Fruit fly (Drosophila melanogaster) whole organism, embryonic: ENCODE measurements around the gene CIA30.

ENCODE experiments used
- CG10209 ChIP-seq: fragments of 200-800 bp; sonication (Bioruptor generic); optimal IDR thresholded peaks from 3 replicates; lab custom pipeline; 2017; ENCODE audit warnings: missing biosample characterization, mild to moderate bottlenecking, missing genetic modification characterization, missing genetic modification reagents
- CG11093 ChIP-seq: fragments of 200-800 bp; sonication (Bioruptor generic); IDR thresholded peaks from 3 replicates; pipeline ENCODE4 v1.3.6; 2022; ENCODE audit warnings: missing biosample characterization, missing genetic modification characterization
- CG11456 ChIP-seq: fragments of 200-800 bp; sonication (Bioruptor generic); IDR thresholded peaks from 3 replicates; pipeline ENCODE4 v1.3.6; 2022; ENCODE audit warnings: missing biosample characterization, missing genetic modification characterization
- CG11504 ChIP-seq: fragments of 200-800 bp; sonication (Bioruptor generic); optimal IDR thresholded peaks from 3 replicates; lab custom pipeline; 2019; ENCODE audit warnings: missing biosample characterization, mild to moderate bottlenecking, missing genetic modification characterization, moderate library complexity
- CG11696 ChIP-seq: fragments of 200-800 bp; sonication (Bioruptor generic); IDR thresholded peaks from 2 replicates; pipeline ENCODE4 v1.3.6; 2022; ENCODE audit warnings: missing biosample characterization, missing genetic modification characterization
- CG12155 ChIP-seq: fragments of 200-800 bp; sonication (Bioruptor generic); optimal IDR thresholded peaks from 3 replicates; lab custom pipeline; 2016; ENCODE audit warnings: missing biosample characterization, missing genetic modification characterization
- CG13296 ChIP-seq: fragments of 200-800 bp; sonication (Bioruptor generic); optimal IDR thresholded peaks from 3 replicates; lab custom pipeline; 2018; ENCODE audit warnings: missing biosample characterization, mild to moderate bottlenecking, missing genetic modification characterization
- CG13894 ChIP-seq: fragments of 200-800 bp; sonication (Bioruptor generic); optimal IDR thresholded peaks from 3 replicates; lab custom pipeline; 2018; ENCODE audit warnings: missing biosample characterization, mild to moderate bottlenecking, missing genetic modification characterization, moderate library complexity
- CG14965 ChIP-seq: fragments of 200-800 bp; sonication (Bioruptor generic); optimal IDR thresholded peaks from 2 replicates; lab custom pipeline; 2016; ENCODE audit warnings: missing biosample characterization, missing genetic modification characterization, borderline replicate concordance
- CG17359 ChIP-seq: fragments of 200-800 bp; sonication (Bioruptor generic); optimal IDR thresholded peaks from 3 replicates; lab custom pipeline; 2018; ENCODE audit warnings: missing biosample characterization, mild to moderate bottlenecking, missing genetic modification characterization, moderate library complexity
- CG1832 ChIP-seq: fragments of 200-800 bp; sonication (Bioruptor generic); optimal IDR thresholded peaks from 2 replicates; lab custom pipeline; 2017; ENCODE audit warnings: missing biosample characterization, mild to moderate bottlenecking, missing genetic modification characterization, inconsistent platforms
- CG3995 ChIP-seq: fragments of 200-800 bp; sonication (Bioruptor generic); optimal IDR thresholded peaks from 3 replicates; lab custom pipeline; 2016; ENCODE audit warnings: missing biosample characterization, missing genetic modification characterization
- CG4360 ChIP-seq: fragments of 200-800 bp; sonication (Bioruptor generic); IDR thresholded peaks from 2 replicates; pipeline ENCODE4 v1.3.6; 2022; ENCODE audit warnings: missing biosample characterization, missing genetic modification characterization
- CG4854 ChIP-seq: fragments of 200-800 bp; sonication (Bioruptor generic); optimal IDR thresholded peaks from 2 replicates; lab custom pipeline; 2016; ENCODE audit warnings: missing biosample characterization, missing genetic modification characterization, inconsistent platforms
- CG6272 ChIP-seq: fragments of 200-800 bp; sonication (Bioruptor generic); IDR thresholded peaks from 2 replicates; pipeline ENCODE4 v1.3.6; 2022; ENCODE audit warnings: missing biosample characterization, missing genetic modification characterization
- CG7839 ChIP-seq: fragments of 200-800 bp; sonication (Bioruptor generic); optimal IDR thresholded peaks from 3 replicates; lab custom pipeline; 2018; ENCODE audit warnings: missing biosample characterization, mild to moderate bottlenecking, missing genetic modification characterization, moderate library complexity
- CG8359 ChIP-seq: fragments of 200-800 bp; sonication (Bioruptor generic); optimal IDR thresholded peaks from 2 replicates; lab custom pipeline; 2017; ENCODE audit warnings: missing biosample characterization, mild to moderate bottlenecking, missing genetic modification characterization, borderline replicate concordance
- CG8388 ChIP-seq: fragments of 200-800 bp; sonication (Bioruptor generic); optimal IDR thresholded peaks from 2 replicates; lab custom pipeline; 2019; ENCODE audit warnings: missing biosample characterization, mild to moderate bottlenecking, missing genetic modification characterization, moderate library complexity
- CrebB ChIP-seq: fragments of 200-800 bp; sonication (Bioruptor generic); optimal IDR thresholded peaks from 3 replicates; lab custom pipeline; 2018; ENCODE audit warnings: missing biosample characterization, mild to moderate bottlenecking, missing genetic modification characterization
- Fer3 ChIP-seq: fragments of 200-800 bp; sonication (Bioruptor generic); optimal IDR thresholded peaks from 2 replicates; lab custom pipeline; 2018; ENCODE audit warnings: missing biosample characterization, mild to moderate bottlenecking, missing genetic modification characterization, moderate library complexity
- HLH4C ChIP-seq: fragments of 200-800 bp; sonication (Bioruptor generic); IDR thresholded peaks from 3 replicates; pipeline ENCODE4 v1.3.6; 2022; ENCODE audit warnings: missing biosample characterization, missing genetic modification characterization; ENCODE audit not compliant: partially characterized antibody
- HLHmδ ChIP-seq: fragments of 200-800 bp; sonication (Bioruptor generic); optimal IDR thresholded peaks from 2 replicates; lab custom pipeline; 2018; ENCODE audit warnings: missing biosample characterization, mild to moderate bottlenecking, missing genetic modification characterization, moderate library complexity
- MBD-R2 ChIP-seq: fragments of 200-800 bp; sonication (Bioruptor generic); IDR thresholded peaks from 2 replicates; pipeline ENCODE4 v1.3.6; 2022; ENCODE audit warnings: missing biosample characterization, missing genetic modification characterization
- Mrtf ChIP-seq: fragments of 200-800 bp; sonication (Bioruptor generic); IDR thresholded peaks from 3 replicates; pipeline ENCODE4 v1.3.6; 2022; ENCODE audit warnings: missing biosample characterization, missing genetic modification characterization
- NC2β ChIP-seq: fragments of 200-800 bp; sonication (Bioruptor generic); optimal IDR thresholded peaks from 2 replicates; lab custom pipeline; 2016; ENCODE audit warnings: missing biosample characterization, missing genetic modification characterization
- Rfx ChIP-seq: fragments of 200-800 bp; sonication (Bioruptor generic); IDR thresholded peaks from 2 replicates; pipeline ENCODE4 v1.3.6; 2022; ENCODE audit warnings: missing biosample characterization, missing genetic modification characterization
- Spps ChIP-seq: fragments of 200-800 bp; sonication (Bioruptor generic); optimal IDR thresholded peaks from 2 replicates; lab custom pipeline; 2018; ENCODE audit warnings: missing biosample characterization, mild to moderate bottlenecking, missing genetic modification characterization
- TFAM ChIP-seq: fragments of 200-800 bp; sonication (Bioruptor generic); optimal IDR thresholded peaks from 2 replicates; lab custom pipeline; 2017; ENCODE audit warnings: missing biosample characterization, missing genetic modification characterization, inconsistent platforms
- cg ChIP-seq: fragments of 200-800 bp; sonication (Bioruptor generic); optimal IDR thresholded peaks from 3 replicates; lab custom pipeline; 2019; ENCODE audit warnings: missing biosample characterization, mild to moderate bottlenecking, missing genetic modification characterization, moderate library complexity
- dmrt99B ChIP-seq: fragments of 200-800 bp; sonication (Bioruptor generic); optimal IDR thresholded peaks from 2 replicates; lab custom pipeline; 2018; ENCODE audit warnings: missing biosample characterization, mild to moderate bottlenecking, missing genetic modification characterization, moderate library complexity
- emc ChIP-seq: fragments of 200-800 bp; sonication (Bioruptor generic); optimal IDR thresholded peaks from 2 replicates; lab custom pipeline; 2016; ENCODE audit warnings: missing biosample characterization, missing genetic modification characterization
- fd3F ChIP-seq: fragments of 200-800 bp; sonication (Bioruptor generic); optimal IDR thresholded peaks from 2 replicates; lab custom pipeline; 2018; ENCODE audit warnings: missing biosample characterization, mild to moderate bottlenecking, missing genetic modification characterization, moderate library complexity
- fd64A ChIP-seq: fragments of 200-800 bp; sonication (Bioruptor generic); optimal IDR thresholded peaks from 3 replicates; lab custom pipeline; 2018; ENCODE audit warnings: missing biosample characterization, mild to moderate bottlenecking, missing genetic modification characterization
- gsb-n ChIP-seq: fragments of 200-800 bp; sonication (Bioruptor generic); optimal IDR thresholded peaks from 3 replicates; lab custom pipeline; 2018; ENCODE audit warnings: missing biosample characterization, mild to moderate bottlenecking, missing genetic modification characterization
- hb ChIP-seq: fragments of 200-800 bp; sonication (Bioruptor generic); IDR thresholded peaks from 3 replicates; pipeline ENCODE4 v1.3.6; 2022; ENCODE audit warnings: missing biosample characterization, missing genetic modification characterization; ENCODE audit not compliant: partially characterized antibody
- maf-S ChIP-seq: fragments of 200-800 bp; sonication (Bioruptor generic); optimal IDR thresholded peaks from 2 replicates; lab custom pipeline; 2016; ENCODE audit warnings: missing biosample characterization, missing genetic modification characterization
- mirr ChIP-seq: fragments of 200-800 bp; sonication (Bioruptor generic); optimal IDR thresholded peaks from 3 replicates; lab custom pipeline; 2018; ENCODE audit warnings: missing biosample characterization, mild to moderate bottlenecking, missing genetic modification characterization
- nerfin-1 ChIP-seq: fragments of 200-800 bp; sonication (Bioruptor generic); optimal IDR thresholded peaks from 3 replicates; lab custom pipeline; 2019; ENCODE audit warnings: missing biosample characterization, mild to moderate bottlenecking, missing genetic modification characterization, moderate library complexity
- onecut ChIP-seq: fragments of 200-800 bp; sonication (Bioruptor generic); IDR thresholded peaks from 2 replicates; pipeline ENCODE4 v1.3.6; 2022; ENCODE audit warnings: missing biosample characterization, missing genetic modification characterization
- otp ChIP-seq: fragments of 200-800 bp; sonication (Bioruptor generic); IDR thresholded peaks from 3 replicates; pipeline ENCODE4, ENCODE4 v1.3.6; 2022; ENCODE audit warnings: missing biosample characterization, missing genetic modification characterization
- pfk ChIP-seq: fragments of 200-800 bp; sonication (Bioruptor generic); optimal IDR thresholded peaks from 2 replicates; lab custom pipeline; 2018; ENCODE audit warnings: missing biosample characterization, mild to moderate bottlenecking, missing genetic modification characterization, moderate library complexity
- sd ChIP-seq: fragments of 200-800 bp; sonication (Bioruptor generic); optimal IDR thresholded peaks from 3 replicates; lab custom pipeline; 2018; ENCODE audit warnings: missing biosample characterization, mild to moderate bottlenecking, missing genetic modification characterization, moderate library complexity
- slbo ChIP-seq: fragments of 200-800 bp; sonication (Bioruptor generic); IDR thresholded peaks from 2 replicates; pipeline ENCODE4 v1.3.6; 2022; ENCODE audit warnings: missing biosample characterization, missing genetic modification characterization
- sna ChIP-seq: fragments of 200-800 bp; sonication (Bioruptor generic); IDR thresholded peaks from 2 replicates; pipeline ENCODE4 v1.3.6; 2022; ENCODE audit warnings: missing biosample characterization, missing genetic modification characterization; ENCODE audit not compliant: partially characterized antibody
- sob ChIP-seq: fragments of 200-800 bp; sonication (Bioruptor generic); IDR thresholded peaks from 2 replicates; pipeline ENCODE4 v1.3.6; 2022; ENCODE audit warnings: missing biosample characterization, missing genetic modification characterization
- stwl ChIP-seq: fragments of 200-800 bp; sonication (Bioruptor generic); optimal IDR thresholded peaks from 3 replicates; lab custom pipeline; 2018; ENCODE audit warnings: missing biosample characterization, mild to moderate bottlenecking, missing genetic modification characterization, moderate library complexity
- vnd ChIP-seq: fragments of 200-800 bp; sonication (Bioruptor generic); IDR thresholded peaks from 3 replicates; pipeline ENCODE4 v1.3.6; 2022; ENCODE audit warnings: missing biosample characterization, missing genetic modification characterization; ENCODE audit not compliant: partially characterized antibody
- wdn ChIP-seq: fragments of 200-800 bp; sonication (Bioruptor generic); IDR thresholded peaks from 2 replicates; pipeline ENCODE4 v1.3.6; 2022; ENCODE audit warnings: missing biosample characterization, missing genetic modification characterization

CIA30 gene

DNA sequence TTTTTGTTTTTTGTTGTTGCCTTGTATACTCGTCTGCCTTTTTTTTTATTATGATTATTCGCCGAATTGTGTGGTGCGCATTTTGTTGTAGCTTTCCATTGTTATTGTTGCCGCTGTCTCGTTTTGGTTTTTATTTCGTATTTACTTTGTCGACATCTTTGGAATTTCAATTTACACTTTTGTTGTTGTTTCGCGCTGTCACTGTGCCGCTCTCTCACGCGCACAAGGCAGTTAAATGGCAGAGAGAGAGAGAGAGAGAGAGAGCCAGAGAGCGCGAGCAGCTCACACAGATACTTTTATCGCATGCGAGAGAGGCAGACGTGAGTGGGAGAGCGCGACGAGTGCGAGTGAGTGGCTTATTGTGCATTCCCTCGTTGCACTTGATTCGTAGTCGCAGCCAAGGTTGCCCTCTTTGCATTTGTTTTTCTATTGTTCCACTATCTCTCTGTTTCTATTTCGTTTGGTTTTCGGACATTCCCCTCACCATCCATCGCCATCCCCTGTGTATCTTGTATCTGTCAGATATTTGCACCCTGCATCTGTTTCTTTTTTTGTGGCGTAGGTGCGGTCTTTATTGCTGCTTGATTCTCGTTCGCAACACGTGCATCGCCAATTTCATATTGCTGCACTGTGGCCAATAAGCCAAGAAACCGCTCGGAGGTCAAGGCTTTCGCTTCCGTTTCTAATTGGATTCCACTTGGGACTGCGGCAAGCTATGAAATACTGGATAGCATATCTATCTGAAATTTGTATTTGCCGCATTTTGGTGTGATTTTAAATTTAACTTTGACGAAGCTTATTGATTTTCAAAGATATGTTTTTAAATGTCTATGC is 37.8 kb downstream of the CIA30 start (continued):
- TF ChIP-seq CG6272 (no peak), fd64A (GFP tag; lab: Kevin White, UChicago) (peak; percentile 25), Mrtf (GFP tag; lab: Robert Waterston, UW) (no peak), CG13894 (tag; lab: Kevin White, UChicago) (no peak), HLH4C (no peak; the same call in 2 of the 3 replicates), gsb-n (tag; lab: Kevin White, UChicago) (no peak), HLHmδ (GFP tag; lab: Kevin White, UChicago) (peak; percentile 81), CG8359 (GFP tag; lab: Kevin White, UChicago) (peak; percentile 20), CG14965 (GFP tag; lab: Kevin White, UChicago) (no peak), emc (GFP tag; lab: Kevin White, UChicago) (no peak), CG7839 (tag; lab: Kevin White, UChicago) (no peak), CG4360 (GFP tag; lab: Robert Waterston, UW) (peak; percentile 91), Spps (tag; lab: Kevin White, UChicago) (no peak), CG11504 (tag; lab: Kevin White, UChicago) (no peak), vnd (GFP tag; lab: Robert Waterston, UW) (no peak), sob (GFP tag; lab: Robert Waterston, UW) (no peak), CG1832 (GFP tag; lab: Kevin White, UChicago) (peak; percentile 19), dmrt99B (tag; lab: Kevin White, UChicago) (no peak), Rfx (GFP tag; lab: Robert Waterston, UW) (peak; percentile 25; the same call in 1 of the 2 replicates), CrebB (tag; lab: Kevin White, UChicago) (peak; percentile 56), CG11696 (GFP tag; lab: Robert Waterston, UW) (0 out of 2 replicates have a peak, but pooled peaks have one; percentile 21), CG13296 (peak; percentile 18), Fer3 (tag; lab: Kevin White, UChicago) (no peak), fd3F (GFP tag; lab: Kevin White, UChicago) (no peak), TFAM (GFP tag; lab: Kevin White, UChicago) (no peak), NC2β (GFP tag; lab: Kevin White, UChicago) (no peak), sd (tag; lab: Kevin White, UChicago) (peak; percentile 98), CG4854 (GFP tag; lab: Kevin White, UChicago) (no peak), onecut (GFP tag; lab: Robert Waterston, UW) (0 out of 2 replicates have a peak, but pooled peaks have one; percentile 25), wdn (GFP tag; lab: Robert Waterston, UW) (no peak), pfk (GFP tag; lab: Kevin White, UChicago) (peak; percentile 48), CG17359 (tag; lab: Kevin White, UChicago) (no peak), CG10209 (GFP tag; lab: Kevin White, UChicago) (no peak), cg (GFP tag; lab: Kevin White, UChicago) (peak; percentile 82), CG8388 (GFP tag; lab: Kevin White, UChicago) (no peak), sna (GFP tag; lab: Robert Waterston, UW) (0 out of 2 replicates have a peak, but pooled peaks have one; percentile 47), CG12155 (GFP tag; lab: Kevin White, UChicago) (no peak), slbo (GFP tag; lab: Robert Waterston, UW) (no peak), stwl (no peak), MBD-R2 (GFP tag; lab: Robert Waterston, UW) (no peak), hb (GFP tag; lab: Robert Waterston, UW) (no peak), CG3995 (GFP tag; lab: Kevin White, UChicago) (no peak), nerfin-1 (tag; lab: Kevin White, UChicago) (peak; percentile 78), mirr (GFP tag; lab: Kevin White, UChicago) (peak; percentile 47), otp (GFP tag; lab: Robert Waterston, UW) (no peak), CG11456 (GFP tag; lab: Robert Waterston, UW) (no peak), maf-S (GFP tag; lab: Kevin White, UChicago) (no peak), CG11093 (GFP tag; lab: Robert Waterston, UW) (no peak)
